Worm (Caenorhabditis elegans) whole organism, midembryonic: ENCODE measurements around the gene unc-42.

Experiments used
- cog-1 ChIP-seq: sonication (generic microtip); optimal IDR thresholded peaks from 2 replicates; lab custom pipeline; 2016; ENCODE audit warnings: missing genetic modification characterization, missing compliant biosample characterization
- flt-1 ChIP-seq: fragments of 200-800 bp; sonication (Bioruptor generic); IDR thresholded peaks from 2 replicates; pipeline ENCODE4 v1.3.6; 2022; ENCODE audit warnings: missing genetic modification characterization, missing compliant biosample characterization
- klf-2 ChIP-seq: fragments of 200-800 bp; sonication (Bioruptor generic); conservative IDR thresholded peaks from 2 replicates; pipeline ENCODE4 v1.3.6; 2022; ENCODE audit warnings: missing genetic modification reagents, missing genetic modification characterization, missing compliant biosample characterization
- med-1 ChIP-seq: sonication (generic microtip); optimal IDR thresholded peaks from 2 replicates; lab custom pipeline; 2017; ENCODE audit warnings: missing genetic modification characterization, mild to moderate bottlenecking, missing compliant biosample characterization, antibody characterized with exemption, missing genetic modification reagents; ENCODE audit not compliant: insufficient read depth
- ref-1 ChIP-seq: fragments of 200-800 bp; sonication (Bioruptor generic); conservative IDR thresholded peaks from 2 replicates; pipeline ENCODE4 v1.3.6; 2022; ENCODE audit warnings: missing genetic modification reagents, missing genetic modification characterization, missing compliant biosample characterization
- ztf-23 ChIP-seq: fragments of 200-800 bp; sonication (Bioruptor generic); IDR thresholded peaks from 2 replicates; pipeline ENCODE4 v1.3.6; 2022; ENCODE audit warnings: missing genetic modification reagents, missing genetic modification characterization, missing compliant biosample characterization
- ztf-29 ChIP-seq: fragments of 200-800 bp; sonication (Bioruptor generic); IDR thresholded peaks from 2 replicates; pipeline ENCODE4 v1.3.6; 2022; ENCODE audit warnings: missing genetic modification reagents, missing genetic modification characterization, missing compliant biosample characterization

DNA sequence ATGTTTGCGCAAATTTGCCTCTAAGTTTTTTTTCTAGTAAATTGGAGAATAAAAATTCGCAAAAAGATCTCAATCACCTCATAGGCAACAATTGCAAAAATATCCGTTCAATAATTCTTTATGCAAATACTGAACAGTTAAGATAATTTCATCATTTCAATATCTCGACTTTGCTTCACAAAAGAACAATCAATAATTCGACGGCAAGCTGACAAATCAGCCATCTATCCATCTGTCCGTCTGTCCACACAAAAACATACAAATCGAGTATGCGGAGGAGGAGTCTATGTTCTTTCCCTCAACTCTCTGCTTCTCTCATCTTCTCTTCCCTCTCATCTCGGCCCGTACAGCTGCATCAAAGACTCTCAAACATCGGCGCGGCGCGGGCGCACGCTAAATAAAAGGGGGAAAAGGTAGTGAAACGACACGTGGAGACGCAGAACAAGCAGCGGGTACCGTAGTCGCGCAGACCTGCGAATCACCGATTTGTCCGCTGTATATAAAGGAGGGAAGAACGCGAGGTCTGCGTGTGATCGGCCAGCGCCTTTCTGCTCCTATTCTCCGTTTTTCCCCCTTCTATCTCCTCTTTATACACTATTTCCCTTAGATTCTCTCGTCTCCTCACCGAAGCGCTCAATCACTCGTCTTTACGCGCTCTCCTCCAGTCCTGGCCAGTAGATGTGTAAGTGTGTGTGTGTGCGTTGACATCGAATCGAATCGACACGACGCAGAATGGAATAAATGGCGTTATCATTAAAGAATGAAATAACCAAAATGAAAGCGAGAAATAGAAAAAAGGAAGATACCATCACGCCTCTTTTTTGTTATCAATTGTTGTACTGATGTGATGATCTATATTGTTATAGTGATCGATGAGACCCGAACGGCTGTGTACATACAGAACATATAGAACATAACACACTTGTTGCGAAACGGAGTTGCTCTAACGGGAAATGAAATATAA is 38.2 kb downstream of the unc-42 start:
- TF ChIP-seq ref-1 (GFP tag; lab: Robert Waterston, UW) (0 out of 2 replicates have a peak, but pooled peaks have one; percentile 27), ztf-23 (GFP tag; lab: Robert Waterston, UW) (peak; percentile 73; the same call in 1 of the 2 replicates), flt-1 (GFP tag; lab: Robert Waterston, UW) (peak; percentile 77), med-1 (GFP tag; lab: Kevin White, UChicago) (no peak), cog-1 (tag; lab: Kevin White, UChicago) (peak; percentile 97), ztf-29 (GFP tag; lab: Robert Waterston, UW) (no peak), klf-2 (GFP tag; lab: Robert Waterston, UW) (no peak)
